Worm (Caenorhabditis elegans) whole organism, L4 larva: ENCODE measurements around the gene tag-241.

Source experiments
- fkh-10 ChIP-seq: fragments of 150-350 bp; optimal IDR thresholded peaks from 2 replicates; lab custom pipeline; 2014; ENCODE audit warnings: missing biosample characterization, missing genetic modification reagents, missing genetic modification characterization
- mxl-2 ChIP-seq: fragments of 200-800 bp; sonication (Bioruptor generic); conservative IDR thresholded peaks from 2 replicates; pipeline ENCODE4 v1.3.6; 2022; ENCODE audit warnings: missing genetic modification reagents, missing genetic modification characterization, missing compliant biosample characterization
- nhr-77 ChIP-seq: fragments of 150-350 bp; optimal IDR thresholded peaks from 2 replicates; lab custom pipeline; 2014; ENCODE audit warnings: missing biosample characterization, missing genetic modification characterization
- set-16 ChIP-seq: fragments of 200-800 bp; sonication (Bioruptor generic); IDR thresholded peaks from 2 replicates; pipeline ENCODE4 v1.3.6; 2022; ENCODE audit warnings: missing genetic modification reagents, missing genetic modification characterization, missing compliant biosample characterization
- zag-1 ChIP-seq: fragments of 150-350 bp; optimal IDR thresholded peaks from 2 replicates; lab custom pipeline; 2014; ENCODE audit warnings: missing biosample characterization, missing genetic modification characterization

ce11 chrX:11850082-11850481, 26.3 kb downstream of the tag-241 start, which contains the start of gene F54F7.3:
- no peak for TF ChIP-seq mxl-2 (GFP tag; lab: Robert Waterston, UW)
- TF ChIP-seq set-16 (GFP tag; lab: Robert Waterston, UW) = no peak
- TF ChIP-seq nhr-77 (tag; lab: Kevin White, UChicago) = no peak
- TF ChIP-seq fkh-10 (GFP tag; lab: Kevin White, UChicago) = no peak
- TF ChIP-seq zag-1 = no peak
